Worm (Caenorhabditis elegans) whole organism, mixed stage, embryonic: ENCODE measurements around the gene del-7.

Source experiments
- M03D4.4 ChIP-seq: sonication (generic microtip); optimal IDR thresholded peaks from 2 replicates; lab custom pipeline; 2017; ENCODE audit warnings: mild to moderate bottlenecking, missing genetic modification characterization, missing compliant biosample characterization
- bed-3 ChIP-seq: fragments of 200-800 bp; sonication (Bioruptor generic); optimal IDR thresholded peaks from 3 replicates; lab custom pipeline; 2018; ENCODE audit warnings: mild to moderate bottlenecking, missing genetic modification characterization, moderate library complexity, missing compliant biosample characterization
- blmp-1 ChIP-seq: fragments of 150-350 bp; optimal IDR thresholded peaks from 2 replicates; lab custom pipeline; 2014; ENCODE audit warnings: missing biosample characterization, missing genetic modification characterization
- ceh-43 ChIP-seq: fragments of 200-800 bp; sonication (Bioruptor generic); optimal IDR thresholded peaks from 2 replicates; lab custom pipeline; 2018; ENCODE audit warnings: mild to moderate bottlenecking, missing genetic modification characterization, moderate library complexity, missing compliant biosample characterization
- ceh-83 ChIP-seq: fragments of 200-800 bp; sonication (Bioruptor generic); optimal IDR thresholded peaks from 2 replicates; lab custom pipeline; 2018; ENCODE audit warnings: mild to moderate bottlenecking, missing genetic modification characterization, missing compliant biosample characterization
- ces-1 ChIP-seq: fragments of 150-350 bp; optimal IDR thresholded peaks from 2 replicates; lab custom pipeline; 2014; ENCODE audit warnings: missing biosample characterization, missing genetic modification reagents, missing genetic modification characterization
- cnd-1 ChIP-seq: fragments of 200-800 bp; sonication (Bioruptor generic); optimal IDR thresholded peaks from 2 replicates; lab custom pipeline; 2018; ENCODE audit warnings: mild to moderate bottlenecking, missing genetic modification characterization, missing compliant biosample characterization
- drap-1 ChIP-seq: fragments of 200-800 bp; sonication (Bioruptor generic); optimal IDR thresholded peaks from 3 replicates; lab custom pipeline; 2018; ENCODE audit warnings: mild to moderate bottlenecking, missing genetic modification characterization, missing compliant biosample characterization
- elt-1 ChIP-seq: sonication (generic microtip); optimal IDR thresholded peaks from 2 replicates; lab custom pipeline; 2017; ENCODE audit warnings: missing genetic modification characterization, mild to moderate bottlenecking, missing compliant biosample characterization, antibody characterized with exemption, moderate library complexity, borderline replicate concordance; ENCODE audit not compliant: insufficient read depth
- elt-3 ChIP-seq: fragments of 150-350 bp; optimal IDR thresholded peaks from 2 replicates; lab custom pipeline; 2014; ENCODE audit warnings: missing biosample characterization, missing genetic modification characterization
- flh-1 ChIP-seq: fragments of 200-800 bp; sonication (Bioruptor generic); optimal IDR thresholded peaks from 2 replicates; lab custom pipeline; 2018; ENCODE audit warnings: mild to moderate bottlenecking, missing genetic modification characterization, moderate library complexity, missing compliant biosample characterization
- hlh-1 ChIP-seq: fragments of 150-350 bp; optimal IDR thresholded peaks from 2 replicates; lab custom pipeline; 2014; ENCODE audit warnings: missing biosample characterization, missing genetic modification reagents, missing genetic modification characterization
- lin-13 ChIP-seq: fragments of 150-350 bp; optimal IDR thresholded peaks from 2 replicates; lab custom pipeline; 2014; ENCODE audit warnings: missing biosample characterization, missing genetic modification characterization
- lin-32 ChIP-seq: fragments of 200-800 bp; sonication (Bioruptor generic); optimal IDR thresholded peaks from 2 replicates; lab custom pipeline; 2018; ENCODE audit warnings: mild to moderate bottlenecking, missing genetic modification characterization, missing compliant biosample characterization
- lsy-2 ChIP-seq: fragments of 150-350 bp; optimal IDR thresholded peaks from 2 replicates; lab custom pipeline; 2014; ENCODE audit warnings: missing biosample characterization, missing genetic modification characterization
- mep-1 ChIP-seq: fragments of 150-350 bp; optimal IDR thresholded peaks from 2 replicates; lab custom pipeline; 2017; ENCODE audit warnings: missing biosample characterization, missing genetic modification reagents, missing genetic modification characterization, inconsistent platforms
- mls-2 ChIP-seq: sonication (generic microtip); optimal IDR thresholded peaks from 2 replicates; lab custom pipeline; 2016; ENCODE audit warnings: mild to moderate bottlenecking, missing genetic modification characterization, moderate library complexity, missing compliant biosample characterization
- nhr-12 ChIP-seq: fragments of 150-350 bp; optimal IDR thresholded peaks from 2 replicates; lab custom pipeline; 2014; ENCODE audit warnings: missing biosample characterization, missing genetic modification characterization
- nhr-2 ChIP-seq: fragments of 150-350 bp; optimal IDR thresholded peaks from 2 replicates; lab custom pipeline; 2014; ENCODE audit warnings: missing biosample characterization, missing genetic modification characterization
- nhr-237 ChIP-seq: fragments of 150-350 bp; optimal IDR thresholded peaks from 2 replicates; lab custom pipeline; 2014; ENCODE audit warnings: missing biosample characterization, missing genetic modification characterization
- nhr-28 ChIP-seq: fragments of 150-350 bp; optimal IDR thresholded peaks from 2 replicates; lab custom pipeline; 2014; ENCODE audit warnings: missing biosample characterization, missing genetic modification characterization
- nhr-76 ChIP-seq: sonication (generic microtip); optimal IDR thresholded peaks from 2 replicates; lab custom pipeline; 2017; ENCODE audit warnings: missing biosample characterization, missing genetic modification characterization
- pha-4 ChIP-seq: fragments of 150-350 bp; optimal IDR thresholded peaks from 2 replicates; lab custom pipeline; 2018; ENCODE audit warnings: missing biosample characterization, missing genetic modification reagents, missing genetic modification characterization
- sem-2 ChIP-seq: fragments of 200-800 bp; sonication (Bioruptor generic); optimal IDR thresholded peaks from 2 replicates; lab custom pipeline; 2018; ENCODE audit warnings: mild to moderate bottlenecking, missing genetic modification characterization, missing compliant biosample characterization
- snpc-4 ChIP-seq: fragments of 150-350 bp; optimal IDR thresholded peaks from 2 replicates; lab custom pipeline; 2014; ENCODE audit warnings: missing biosample characterization, missing genetic modification characterization
- sptf-1 ChIP-seq: sonication (generic microtip); optimal IDR thresholded peaks from 2 replicates; lab custom pipeline; 2017; ENCODE audit warnings: mild to moderate bottlenecking, missing genetic modification characterization, moderate library complexity, missing compliant biosample characterization
- tbx-8 ChIP-seq: fragments of 200-800 bp; sonication (Bioruptor generic); optimal IDR thresholded peaks from 2 replicates; lab custom pipeline; 2018; ENCODE audit warnings: mild to moderate bottlenecking, missing genetic modification characterization, moderate library complexity, missing compliant biosample characterization
- unc-120 ChIP-seq: sonication (generic microtip); optimal IDR thresholded peaks from 2 replicates; lab custom pipeline; 2017; ENCODE audit warnings: missing genetic modification characterization, missing compliant biosample characterization; ENCODE audit not compliant: poor library complexity, severe bottlenecking
- unc-39 ChIP-seq: fragments of 150-350 bp; optimal IDR thresholded peaks from 2 replicates; lab custom pipeline; 2014; ENCODE audit warnings: missing biosample characterization, missing genetic modification characterization
- unc-62 ChIP-seq: fragments of 150-350 bp; optimal IDR thresholded peaks from 2 replicates; lab custom pipeline; 2014; ENCODE audit warnings: missing biosample characterization, missing genetic modification reagents, missing genetic modification characterization
- zip-8 ChIP-seq: fragments of 150-350 bp; optimal IDR thresholded peaks from 2 replicates; lab custom pipeline; 2014; ENCODE audit warnings: missing biosample characterization, missing genetic modification characterization

Gene del-7

ce11 chrIV:7747838-7748237, 12.4 kb upstream of the del-7 start, which contains the start of gene klo-1:
Gene klo-1, minus strand, starts transcription at chrIV:7748225.
- TF ChIP-seq drap-1 (GFP tag; lab: Kevin White, UChicago) (no peak), unc-39 (no peak), unc-62 (GFP tag; lab: Kevin White, UChicago) (no peak), lin-13 (no peak), bed-3 (GFP tag; lab: Kevin White, UChicago) (no peak), mls-2 (no peak), unc-120 (tag; lab: Kevin White, UChicago) (no peak), flh-1 (GFP tag; lab: Kevin White, UChicago) (no peak), blmp-1 (tag; lab: Kevin White, UChicago) (no peak), sem-2 (no peak), nhr-12 (tag; lab: Kevin White, UChicago) (no peak), M03D4.4 (no peak), ceh-43 (GFP tag; lab: Kevin White, UChicago) (no peak), ceh-83 (GFP tag; lab: Kevin White, UChicago) (no peak), nhr-237 (no peak), zip-8 (tag; lab: Kevin White, UChicago) (no peak)

ce11 chrIV:7753108-7753507, 7.1 kb upstream of the del-7 start, which contains the start of gene col-14:
Gene col-14, plus strand, starts transcription at chrIV:7753408.
- TF ChIP-seq bed-3 (GFP tag; lab: Kevin White, UChicago) = no peak
- TF ChIP-seq lin-32 (GFP tag; lab: Kevin White, UChicago) = no peak
- TF ChIP-seq lsy-2 (tag; lab: Kevin White, UChicago) = no peak
- TF ChIP-seq nhr-2 (tag; lab: Kevin White, UChicago) = no peak
- TF ChIP-seq nhr-12 (tag; lab: Kevin White, UChicago) = no peak

- TF ChIP-seq elt-1 (tag; lab: Kevin White, UChicago) = no peak
- TF ChIP-seq hlh-1 (tag; lab: Kevin White, UChicago) = no peak
- TF ChIP-seq mls-2 = no peak
- no peak for TF ChIP-seq unc-39
- TF ChIP-seq flh-1 (GFP tag; lab: Kevin White, UChicago) = no peak
- no peak for TF ChIP-seq lin-13
- no peak for TF ChIP-seq tbx-8 (GFP tag; lab: Kevin White, UChicago)
- TF ChIP-seq nhr-28 = no peak
- TF ChIP-seq nhr-76 (tag; lab: Kevin White, UChicago) = no peak
- no peak for TF ChIP-seq elt-3 (tag; lab: Kevin White, UChicago)
- no peak for TF ChIP-seq nhr-12 (tag; lab: Kevin White, UChicago)
- TF ChIP-seq snpc-4 (tag; lab: Kevin White, UChicago) = no peak
- no peak for TF ChIP-seq sem-2
- no peak for TF ChIP-seq sptf-1 (tag; lab: Kevin White, UChicago)
- no peak for TF ChIP-seq M03D4.4
These were observed 6.1 kb upstream of the del-7 start for ce11 chrIV:7754114-7754513.

- TF ChIP-seq zip-8 (tag; lab: Kevin White, UChicago) (peak; percentile 57), pha-4 (tag; lab: Kevin White, UChicago) (no peak)
These were observed 3.0 kb upstream of the del-7 start, which contains the start of gene C46A5.4 for ce11 chrIV:7757245-7757644. Gene C46A5.4, minus strand, starts transcription at chrIV:7757345.

ce11 chrIV:7759527-7759926, 690 bp upstream of the del-7 start, which contains the start of gene dsb-3:
Gene dsb-3, minus strand, starts transcription at chrIV:7759627.
- TF ChIP-seq nhr-76 (tag; lab: Kevin White, UChicago) (no peak), ceh-43 (GFP tag; lab: Kevin White, UChicago) (no peak)
- TF ChIP-seq, all 35 proteins: peak for 0

ce11 chrIV:7763748-7764147, 3.5 kb downstream of the del-7 start, which contains the start of the genes C46A5.6 and C46A5.1:
Gene C46A5.6, minus strand, starts transcription at chrIV:7763848.
Gene C46A5.1, plus strand, starts transcription at chrIV:7763931.
- TF ChIP-seq ceh-83 (GFP tag; lab: Kevin White, UChicago) (no peak), elt-1 (tag; lab: Kevin White, UChicago) (no peak), cnd-1 (tag; lab: Kevin White, UChicago) (no peak), nhr-2 (tag; lab: Kevin White, UChicago) (no peak), flh-1 (GFP tag; lab: Kevin White, UChicago) (no peak), lsy-2 (tag; lab: Kevin White, UChicago) (no peak), hlh-1 (tag; lab: Kevin White, UChicago) (no peak), mep-1 (tag; lab: Kevin White, UChicago) (no peak), unc-120 (tag; lab: Kevin White, UChicago) (no peak), nhr-28 (no peak), M03D4.4 (no peak), ces-1 (GFP tag; lab: Kevin White, UChicago) (no peak), elt-3 (tag; lab: Kevin White, UChicago) (no peak), lin-32 (GFP tag; lab: Kevin White, UChicago) (no peak)
